Fruit fly (Drosophila melanogaster) whole organism, embryonic: Measurements from ENCODE around the gene be.
A peak's percentile ranks its signal among the peaks of the same experiment; 100 is the strongest.

Experiments used
- B-H1 ChIP-seq: fragments of 200-800 bp; sonication (Bioruptor generic); IDR thresholded peaks from 3 replicates; pipeline ENCODE4 v1.3.6; 2022; ENCODE audit warnings: missing biosample characterization, missing genetic modification characterization
- CG10366 ChIP-seq: fragments of 200-800 bp; sonication (Bioruptor generic); IDR thresholded peaks from 2 replicates; pipeline ENCODE4 v1.3.6; 2022; ENCODE audit warnings: missing biosample characterization, missing genetic modification characterization
- CG10979 ChIP-seq: fragments of 200-800 bp; sonication (Bioruptor generic); optimal IDR thresholded peaks from 2 replicates; lab custom pipeline; 2018; ENCODE audit warnings: missing biosample characterization, mild to moderate bottlenecking, missing genetic modification characterization, moderate library complexity
- CG13424 ChIP-seq: fragments of 200-800 bp; sonication (Bioruptor generic); optimal IDR thresholded peaks from 2 replicates; lab custom pipeline; 2019; ENCODE audit warnings: missing biosample characterization, mild to moderate bottlenecking, missing genetic modification characterization, moderate library complexity
- CG15269 ChIP-seq: fragments of 200-800 bp; sonication (Bioruptor generic); optimal IDR thresholded peaks from 2 replicates; lab custom pipeline; 2018; ENCODE audit warnings: missing biosample characterization, mild to moderate bottlenecking, missing genetic modification characterization, moderate library complexity
- CG1603 ChIP-seq: fragments of 200-800 bp; sonication (Bioruptor generic); optimal IDR thresholded peaks from 2 replicates; lab custom pipeline; 2019; ENCODE audit warnings: missing biosample characterization, mild to moderate bottlenecking, missing genetic modification characterization, moderate library complexity
- CG16815 ChIP-seq: fragments of 200-800 bp; sonication (Bioruptor generic); optimal IDR thresholded peaks from 3 replicates; lab custom pipeline; 2017; ENCODE audit warnings: missing biosample characterization, mild to moderate bottlenecking, missing genetic modification characterization
- CG17359 ChIP-seq: fragments of 200-800 bp; sonication (Bioruptor generic); optimal IDR thresholded peaks from 3 replicates; lab custom pipeline; 2018; ENCODE audit warnings: missing biosample characterization, mild to moderate bottlenecking, missing genetic modification characterization, moderate library complexity
- CG1832 ChIP-seq: fragments of 200-800 bp; sonication (Bioruptor generic); optimal IDR thresholded peaks from 2 replicates; lab custom pipeline; 2017; ENCODE audit warnings: missing biosample characterization, mild to moderate bottlenecking, missing genetic modification characterization, inconsistent platforms
- CG2116 ChIP-seq: fragments of 200-800 bp; sonication (Bioruptor generic); optimal IDR thresholded peaks from 3 replicates; lab custom pipeline; 2018; ENCODE audit warnings: missing biosample characterization, mild to moderate bottlenecking, missing genetic modification characterization
- CG2199 ChIP-seq: fragments of 200-800 bp; sonication (Bioruptor generic); IDR thresholded peaks from 3 replicates; pipeline ENCODE4 v1.3.6; 2022; ENCODE audit warnings: missing biosample characterization, missing genetic modification characterization
- CG2889 ChIP-seq: fragments of 200-800 bp; sonication (Bioruptor generic); IDR thresholded peaks from 3 replicates; pipeline ENCODE4 v1.3.6; 2022; ENCODE audit warnings: missing biosample characterization, missing genetic modification characterization
- CG33213 ChIP-seq: fragments of 200-800 bp; sonication (Bioruptor generic); optimal IDR thresholded peaks from 3 replicates; lab custom pipeline; 2016; ENCODE audit warnings: missing biosample characterization, missing genetic modification characterization
- CG3726 ChIP-seq: fragments of 200-800 bp; sonication (Bioruptor generic); IDR thresholded peaks from 3 replicates; pipeline ENCODE4, ENCODE4 v1.3.6; 2022; ENCODE audit warnings: missing biosample characterization, missing genetic modification characterization
- CG7357 ChIP-seq: fragments of 200-800 bp; sonication (Bioruptor generic); IDR thresholded peaks from 3 replicates; pipeline ENCODE4 v1.3.6; 2022; ENCODE audit warnings: missing biosample characterization, missing genetic modification characterization
- CG7745 ChIP-seq: fragments of 200-800 bp; sonication (Bioruptor generic); optimal IDR thresholded peaks from 2 replicates; lab custom pipeline; 2018; ENCODE audit warnings: missing biosample characterization, mild to moderate bottlenecking, missing genetic modification characterization, moderate library complexity
- CG8359 ChIP-seq: fragments of 200-800 bp; sonication (Bioruptor generic); optimal IDR thresholded peaks from 2 replicates; lab custom pipeline; 2017; ENCODE audit warnings: missing biosample characterization, mild to moderate bottlenecking, missing genetic modification characterization, borderline replicate concordance
- CG9932 ChIP-seq: fragments of 200-800 bp; sonication (Bioruptor generic); IDR thresholded peaks from 2 replicates; pipeline ENCODE4 v1.3.6; 2022; ENCODE audit warnings: missing biosample characterization, missing genetic modification characterization
- CHES-1-like ChIP-seq: fragments of 200-800 bp; sonication (Bioruptor generic); optimal IDR thresholded peaks from 2 replicates; lab custom pipeline; 2016; ENCODE audit warnings: missing biosample characterization, missing genetic modification characterization
- CkIIα-i1 ChIP-seq: fragments of 200-800 bp; sonication (Bioruptor generic); IDR thresholded peaks from 2 replicates; pipeline ENCODE4 v1.3.6; 2022; ENCODE audit warnings: missing biosample characterization, missing genetic modification characterization
- D19B ChIP-seq: fragments of 200-800 bp; sonication (Bioruptor generic); optimal IDR thresholded peaks from 2 replicates; lab custom pipeline; 2017; ENCODE audit warnings: missing biosample characterization, mild to moderate bottlenecking, missing genetic modification characterization
- Dek ChIP-seq: fragments of 200-800 bp; sonication (Bioruptor generic); optimal IDR thresholded peaks from 3 replicates; lab custom pipeline; 2019; ENCODE audit warnings: missing biosample characterization, mild to moderate bottlenecking, missing genetic modification characterization, moderate library complexity
- Ets97D ChIP-seq: fragments of 200-800 bp; sonication (Bioruptor generic); optimal IDR thresholded peaks from 3 replicates; lab custom pipeline; 2016; ENCODE audit warnings: missing biosample characterization, missing genetic modification characterization
- HLH54F ChIP-seq: fragments of 200-800 bp; sonication (Bioruptor generic); optimal IDR thresholded peaks from 3 replicates; lab custom pipeline; 2016; ENCODE audit warnings: missing biosample characterization, missing genetic modification characterization
- HmgD ChIP-seq: fragments of 200-800 bp; sonication (Bioruptor generic); optimal IDR thresholded peaks from 3 replicates; lab custom pipeline; 2016; ENCODE audit warnings: missing biosample characterization, missing genetic modification characterization
- Hsf ChIP-seq: fragments of 200-800 bp; sonication (Bioruptor generic); optimal IDR thresholded peaks from 3 replicates; lab custom pipeline; 2016; ENCODE audit warnings: missing biosample characterization, missing genetic modification characterization
- Mes4 ChIP-seq: fragments of 200-800 bp; sonication (Bioruptor generic); optimal IDR thresholded peaks from 2 replicates; lab custom pipeline; 2016; ENCODE audit warnings: missing biosample characterization, missing genetic modification characterization
- Sry-β ChIP-seq: fragments of 200-800 bp; sonication (Bioruptor generic); optimal IDR thresholded peaks from 2 replicates; lab custom pipeline; 2018; ENCODE audit warnings: missing biosample characterization, mild to moderate bottlenecking, missing genetic modification characterization, moderate library complexity
- Trl ChIP-seq, 3 experiments: fragments of >200 bp in 2 of 3; fragments of 200-800 bp in 1 of 3; sonication (Bioruptor generic) in 1 of 3; optimal IDR thresholded peaks; 2 replicates in 1 of 3; 3 replicates in 2 of 3; lab custom pipeline; 2016 to 2017; ENCODE audit warnings: missing biosample characterization in 1 of 3, missing genetic modification characterization in 1 of 3
- ac ChIP-seq: fragments of 200-800 bp; sonication (Bioruptor generic); optimal IDR thresholded peaks from 3 replicates; lab custom pipeline; 2017; ENCODE audit warnings: missing biosample characterization, mild to moderate bottlenecking, missing genetic modification characterization
- aop ChIP-seq: fragments of 200-800 bp; sonication (Bioruptor generic); IDR thresholded peaks from 2 replicates; pipeline ENCODE4 v1.3.6; 2022; ENCODE audit warnings: missing biosample characterization, missing genetic modification characterization
- ap ChIP-seq: fragments of 200-800 bp; sonication (Bioruptor generic); IDR thresholded peaks from 2 replicates; pipeline ENCODE4 v1.3.6; 2022; ENCODE audit warnings: missing biosample characterization, missing genetic modification characterization
- bsh ChIP-seq, 2 experiments: fragments of 200-800 bp; sonication (Bioruptor generic); optimal IDR thresholded peaks; 2 replicates each; lab custom pipeline; 2017 to 2018; ENCODE audit warnings: mild to moderate bottlenecking in 2 of 2, missing biosample characterization in 2 of 2, missing genetic modification characterization in 2 of 2, moderate library complexity in 1 of 2
- chinmo ChIP-seq: fragments of 200-800 bp; sonication (Bioruptor generic); IDR thresholded peaks from 4 replicates; pipeline ENCODE4 v1.3.6; 2022; ENCODE audit warnings: missing biosample characterization, missing genetic modification characterization; ENCODE audit not compliant: partially characterized antibody
- exex ChIP-seq: fragments of 200-800 bp; sonication (Bioruptor generic); optimal IDR thresholded peaks from 4 replicates; lab custom pipeline; 2018; ENCODE audit warnings: missing biosample characterization, mild to moderate bottlenecking, missing genetic modification characterization, moderate library complexity
- ind ChIP-seq: fragments of 200-800 bp; sonication (Bioruptor generic); optimal IDR thresholded peaks from 3 replicates; lab custom pipeline; 2016; ENCODE audit warnings: missing biosample characterization, missing genetic modification characterization
- lilli ChIP-seq: fragments of 200-800 bp; sonication (Bioruptor generic); optimal IDR thresholded peaks from 3 replicates; lab custom pipeline; 2016; ENCODE audit warnings: missing biosample characterization, missing genetic modification characterization
- luna ChIP-seq: fragments of 200-800 bp; sonication (Bioruptor generic); optimal IDR thresholded peaks from 2 replicates; lab custom pipeline; 2016; ENCODE audit warnings: missing biosample characterization, missing genetic modification characterization
- mld ChIP-seq: fragments of 200-800 bp; sonication (Bioruptor generic); IDR thresholded peaks from 3 replicates; pipeline ENCODE4 v1.3.6; 2022; ENCODE audit warnings: missing biosample characterization, missing genetic modification characterization; ENCODE audit not compliant: partially characterized antibody
- nom ChIP-seq: fragments of 200-800 bp; sonication (Bioruptor generic); optimal IDR thresholded peaks from 2 replicates; lab custom pipeline; 2017; ENCODE audit warnings: missing biosample characterization, missing genetic modification characterization, mild to moderate bottlenecking, moderate library complexity, missing genetic modification reagents
- pb ChIP-seq: fragments of 200-800 bp; sonication (Bioruptor generic); optimal IDR thresholded peaks from 3 replicates; lab custom pipeline; 2016; ENCODE audit warnings: missing biosample characterization, missing genetic modification characterization
- pnt ChIP-seq: fragments of 200-800 bp; sonication (Bioruptor generic); optimal IDR thresholded peaks from 3 replicates; lab custom pipeline; 2016; ENCODE audit warnings: missing biosample characterization, missing genetic modification characterization
- rib ChIP-seq: fragments of 200-800 bp; sonication (Bioruptor generic); IDR thresholded peaks from 2 replicates; pipeline ENCODE4 v1.3.6; 2022; ENCODE audit warnings: missing biosample characterization, missing genetic modification characterization
- ro ChIP-seq: fragments of 200-800 bp; sonication (Bioruptor generic); IDR thresholded peaks from 2 replicates; pipeline ENCODE4 v1.3.6; 2022; ENCODE audit warnings: missing biosample characterization, missing genetic modification characterization
- run ChIP-seq: fragments of 200-800 bp; sonication (Bioruptor generic); optimal IDR thresholded peaks from 3 replicates; lab custom pipeline; 2018; ENCODE audit warnings: missing biosample characterization, mild to moderate bottlenecking, missing genetic modification characterization
- salm ChIP-seq: fragments of 200-800 bp; sonication (Bioruptor generic); optimal IDR thresholded peaks from 2 replicates; lab custom pipeline; 2018; ENCODE audit warnings: missing biosample characterization, mild to moderate bottlenecking, missing genetic modification characterization
- sens ChIP-seq: fragments of 200-800 bp; sonication (Bioruptor generic); peaks from one replicate; lab custom pipeline; 2016; ENCODE audit warnings: missing biosample characterization, missing genetic modification characterization
- so ChIP-seq: fragments of 200-800 bp; sonication (Bioruptor generic); IDR thresholded peaks from 3 replicates; pipeline ENCODE4 v1.3.6; 2022; ENCODE audit warnings: missing biosample characterization, missing genetic modification characterization
- sug ChIP-seq: fragments of 200-800 bp; optimal IDR thresholded peaks from 2 replicates; lab custom pipeline; 2019; ENCODE audit warnings: missing biosample characterization, mild to moderate bottlenecking, missing genetic modification characterization, moderate library complexity
- z ChIP-seq: fragments of 200-800 bp; sonication (Bioruptor generic); IDR thresholded peaks from 3 replicates; pipeline ENCODE4 v1.3.6; 2022; ENCODE audit warnings: missing biosample characterization, missing genetic modification characterization

The be gene

DNA sequence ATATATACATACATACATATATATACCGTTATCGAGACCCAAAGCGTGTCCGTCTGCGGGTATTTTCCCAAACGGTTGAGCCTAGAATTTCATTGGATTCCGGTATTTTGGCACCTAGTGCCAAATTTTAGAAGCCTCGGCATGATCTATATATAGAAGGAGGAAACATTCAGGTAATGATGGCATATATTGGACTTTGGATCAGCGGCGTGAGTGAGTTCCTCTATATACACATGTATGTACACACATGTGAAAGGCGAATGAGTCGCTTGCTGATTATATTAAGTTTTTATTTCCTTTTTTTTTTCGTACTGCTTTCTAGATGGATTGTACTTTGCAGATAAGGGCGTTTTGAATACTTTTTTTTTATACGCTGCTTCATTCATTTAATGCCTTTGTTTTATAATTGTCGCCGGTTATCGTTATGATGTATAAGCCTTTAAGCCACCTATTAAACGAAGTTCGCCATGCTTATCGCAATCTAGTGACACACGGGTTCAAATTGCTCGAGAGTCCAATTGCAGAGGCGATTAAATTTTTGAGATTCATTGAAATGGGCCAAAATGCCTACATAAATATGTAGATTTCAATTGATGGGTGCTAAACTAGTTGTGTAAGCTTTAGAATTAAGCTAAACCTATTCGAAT, 55.0 kb downstream of the be start (continued):
- TF ChIP-seq CG9932 (GFP tag; lab: Robert Waterston, UW) (no peak), sens (GFP tag; lab: Kevin White, UChicago) (peak; percentile 23), pnt (GFP tag; lab: Kevin White, UChicago) (no peak), CG1603 (tag; lab: Kevin White, UChicago) (no peak), D19B (peak; percentile 8), CG2889 (GFP tag; lab: Robert Waterston, UW) (no peak), so (GFP tag; lab: Robert Waterston, UW) (0 out of 3 replicates have a peak, but pooled peaks have one; percentile 21), mld (GFP tag; lab: Robert Waterston, UW) (no peak), CG15269 (tag; lab: Kevin White, UChicago) (no peak), chinmo (GFP tag; lab: Robert Waterston, UW) (0 out of 4 replicates have a peak, but pooled peaks have one; percentile 44), pb (GFP tag; lab: Kevin White, UChicago) (no peak), CG2199 (no peak), exex (tag; lab: Kevin White, UChicago) (peak; percentile 66), B-H1 (GFP tag; lab: Robert Waterston, UW) (no peak), CG3726 (no peak), Sry-β (GFP tag; lab: Kevin White, UChicago) (no peak), CG2116 (GFP tag; lab: Kevin White, UChicago) (no peak), CG8359 (no peak), CG10979 (no peak), Trl (optimal IDR thresholded peaks at IDR 0.05; lab: Kevin White, UChicago) (no peak), Trl (GFP tag; optimal IDR thresholded peaks at IDR 0.05; lab: Kevin White, UChicago) (no peak), rib (GFP tag; lab: Robert Waterston, UW) (no peak), Dek (tag; lab: Kevin White, UChicago) (no peak), CG16815 (no peak), ind (GFP tag; lab: Kevin White, UChicago) (no peak), CG33213 (GFP tag; lab: Kevin White, UChicago) (no peak), CG10366 (GFP tag; lab: Robert Waterston, UW) (no peak), HmgD (GFP tag; lab: Kevin White, UChicago) (no peak), nom (GFP tag; lab: Kevin White, UChicago) (peak; percentile 93), CkIIα-i1 (GFP tag; lab: Robert Waterston, UW) (no peak), lilli (GFP tag; lab: Kevin White, UChicago) (no peak), CG13424 (tag; lab: Kevin White, UChicago) (no peak), aop (GFP tag; lab: Robert Waterston, UW) (no peak), run (no peak), Ets97D (no peak), CG7357 (GFP tag; lab: Robert Waterston, UW) (no peak), salm (tag; lab: Kevin White, UChicago) (no peak), CG17359 (no peak), ro (GFP tag; lab: Robert Waterston, UW) (no peak), Hsf (GFP tag; lab: Kevin White, UChicago) (no peak), sug (peak; percentile 25), z (no peak), CG1832 (no peak), bsh (GFP tag; optimal IDR thresholded peaks at IDR 0.05; lab: Kevin White, UChicago) (peak in 1 of 2 experiments; percentile 18), CG7745 (tag; lab: Kevin White, UChicago) (no peak), luna (no peak), Mes4 (GFP tag; lab: Kevin White, UChicago) (no peak), ac (no peak), CHES-1-like (GFP tag; lab: Kevin White, UChicago) (no peak), HLH54F (no peak), ap (no peak)
